Worm (Caenorhabditis elegans) whole organism, young adult: ENCODE results near the gene F11G11.15.
A peak's percentile ranks its signal among the peaks of the same experiment; 100 is the strongest.

ENCODE experiments used
- B0019.2 ChIP-seq: fragments of 200-800 bp; sonication (Bioruptor generic); conservative IDR thresholded peaks from 2 replicates; pipeline ENCODE4 v1.3.6; 2022; ENCODE audit warnings: missing genetic modification reagents, missing genetic modification characterization, missing compliant biosample characterization
- F10E7.11 ChIP-seq: sonication (generic microtip); optimal IDR thresholded peaks from 2 replicates; lab custom pipeline; 2017; ENCODE audit warnings: mild to moderate bottlenecking, missing genetic modification characterization, moderate library complexity, missing compliant biosample characterization
- K11D2.4 ChIP-seq: fragments of 200-800 bp; sonication (Bioruptor generic); IDR thresholded peaks from 2 replicates; pipeline ENCODE4 v1.3.6; 2022; ENCODE audit warnings: missing genetic modification reagents, missing genetic modification characterization, missing compliant biosample characterization
- Y67H2A.10 ChIP-seq: fragments of 200-800 bp; sonication (Bioruptor generic); conservative IDR thresholded peaks from 2 replicates; pipeline ENCODE4 v1.3.6; 2022; ENCODE audit warnings: missing genetic modification reagents, missing genetic modification characterization, missing compliant biosample characterization
- aptf-3 ChIP-seq: fragments of 200-800 bp; sonication (Bioruptor generic); IDR thresholded peaks from 2 replicates; pipeline ENCODE4 v1.3.6; 2022; ENCODE audit warnings: missing genetic modification characterization, missing compliant biosample characterization
- bed-1 ChIP-seq: fragments of 200-800 bp; sonication (Bioruptor generic); IDR thresholded peaks from 2 replicates; pipeline ENCODE4 v1.3.6; 2022; ENCODE audit warnings: missing genetic modification reagents, missing genetic modification characterization, missing compliant biosample characterization
- cebp-1 ChIP-seq, 2 experiments: fragments of 200-800 bp in 1 of 2; sonication (Bioruptor generic) in 1 of 2; sonication (generic microtip) in 1 of 2; IDR thresholded peaks in 1 of 2; optimal IDR thresholded peaks in 1 of 2; 2 replicates each; pipeline versions ENCODE4 v1.3.6 to Lab custom; 2017 to 2022; ENCODE audit warnings: missing compliant biosample characterization in 2 of 2, missing genetic modification characterization in 2 of 2, mild to moderate bottlenecking in 1 of 2, missing genetic modification reagents in 1 of 2, moderate library complexity in 1 of 2
- ceh-58 ChIP-seq: fragments of 200-800 bp; sonication (Bioruptor generic); IDR thresholded peaks from 2 replicates; pipeline ENCODE4 v1.3.6; 2022; ENCODE audit warnings: missing genetic modification characterization, missing compliant biosample characterization
- ceh-91 ChIP-seq: fragments of 200-800 bp; sonication (Bioruptor generic); IDR thresholded peaks from 2 replicates; pipeline ENCODE4 v1.3.6; 2022; ENCODE audit warnings: missing genetic modification reagents, missing genetic modification characterization, missing compliant biosample characterization
- chd-7 ChIP-seq: sonication (generic microtip); optimal IDR thresholded peaks from 2 replicates; lab custom pipeline; 2016; ENCODE audit warnings: mild to moderate bottlenecking, missing genetic modification characterization, moderate library complexity, missing compliant biosample characterization
- die-1 ChIP-seq: sonication (generic microtip); optimal IDR thresholded peaks from 2 replicates; lab custom pipeline; 2016; ENCODE audit warnings: missing genotype, mild to moderate bottlenecking, missing genetic modification characterization, missing compliant biosample characterization
- dox-1 ChIP-seq: fragments of 200-800 bp; sonication (Bioruptor generic); IDR thresholded peaks from 2 replicates; pipeline ENCODE4 v1.3.6; 2022; ENCODE audit warnings: missing genetic modification reagents, missing genetic modification characterization, missing compliant biosample characterization
- egl-44 ChIP-seq: fragments of 200-800 bp; sonication (Bioruptor generic); IDR thresholded peaks from 2 replicates; pipeline ENCODE4 v1.3.6; 2022; ENCODE audit warnings: missing genetic modification reagents, missing genetic modification characterization, missing compliant biosample characterization
- egrh-3 ChIP-seq: fragments of 200-800 bp; sonication (Bioruptor generic); IDR thresholded peaks from 2 replicates; pipeline ENCODE4 v1.3.6; 2022; ENCODE audit warnings: missing genetic modification reagents, missing genetic modification characterization, missing compliant biosample characterization
- hlh-12 ChIP-seq: sonication (generic microtip); optimal IDR thresholded peaks from 2 replicates; lab custom pipeline; 2016; ENCODE audit warnings: missing genetic modification characterization, missing compliant biosample characterization
- hlh-26 ChIP-seq: fragments of 200-800 bp; sonication (Bioruptor generic); conservative IDR thresholded peaks from 2 replicates; pipeline ENCODE4 v1.3.6; 2022; ENCODE audit warnings: missing genetic modification reagents, missing genetic modification characterization, missing compliant biosample characterization
- hsf-1 ChIP-seq: fragments of 200-800 bp; sonication (Bioruptor generic); IDR thresholded peaks from 2 replicates; pipeline ENCODE4 v1.3.6; 2022; ENCODE audit warnings: missing genetic modification reagents, missing genetic modification characterization, missing compliant biosample characterization
- lin-26 ChIP-seq: fragments of 200-800 bp; sonication (Bioruptor generic); IDR thresholded peaks from 2 replicates; pipeline ENCODE4 v1.3.6; 2022; ENCODE audit warnings: missing genetic modification reagents, missing genetic modification characterization, missing compliant biosample characterization
- lin-40 ChIP-seq: sonication (generic microtip); optimal IDR thresholded peaks from 2 replicates; lab custom pipeline; 2016; ENCODE audit warnings: missing genetic modification characterization, mild to moderate bottlenecking, missing compliant biosample characterization, missing genotype, missing genetic modification reagents
- madf-8 ChIP-seq: fragments of 200-800 bp; sonication (Bioruptor generic); conservative IDR thresholded peaks from 2 replicates; pipeline ENCODE4 v1.3.6; 2022; ENCODE audit warnings: missing genetic modification reagents, missing genetic modification characterization, missing compliant biosample characterization
- nfya-1 ChIP-seq: sonication (generic microtip); optimal IDR thresholded peaks from 2 replicates; lab custom pipeline; 2017; ENCODE audit warnings: antibody characterized with exemption, missing compliant biosample characterization, missing genetic modification characterization, borderline replicate concordance; ENCODE audit not compliant: insufficient read depth
- nhr-120 ChIP-seq: fragments of 200-800 bp; sonication (Bioruptor generic); IDR thresholded peaks from 2 replicates; pipeline ENCODE4 v1.3.6; 2022; ENCODE audit warnings: missing genetic modification characterization, missing compliant biosample characterization
- nhr-27 ChIP-seq: fragments of 200-800 bp; sonication (Bioruptor generic); optimal IDR thresholded peaks from 2 replicates; lab custom pipeline; 2018; ENCODE audit warnings: mild to moderate bottlenecking, missing genetic modification characterization, moderate library complexity, missing compliant biosample characterization
- nhr-90 ChIP-seq: sonication (generic microtip); optimal IDR thresholded peaks from 2 replicates; lab custom pipeline; 2016; ENCODE audit warnings: missing genotype, mild to moderate bottlenecking, missing genetic modification characterization, missing compliant biosample characterization
- rcor-1 ChIP-seq: fragments of 200-800 bp; sonication (Bioruptor generic); IDR thresholded peaks from 2 replicates; pipeline ENCODE4 v1.3.6; 2022; ENCODE audit warnings: missing genetic modification reagents, missing genetic modification characterization, missing compliant biosample characterization
- repo-1 ChIP-seq: sonication (generic microtip); optimal IDR thresholded peaks from 2 replicates; lab custom pipeline; 2017; ENCODE audit warnings: mild to moderate bottlenecking, missing genetic modification characterization, missing compliant biosample characterization
- snpc-3.4 ChIP-seq: sonication (generic microtip); optimal IDR thresholded peaks from 2 replicates; lab custom pipeline; 2017; ENCODE audit warnings: missing genetic modification characterization, mild to moderate bottlenecking, missing compliant biosample characterization, antibody characterized with exemption, moderate library complexity, missing genotype, missing genetic modification reagents
- zfh-2 ChIP-seq: fragments of 200-800 bp; sonication (Bioruptor generic); conservative IDR thresholded peaks from 2 replicates; pipeline ENCODE4 v1.3.6; 2022; ENCODE audit warnings: missing genetic modification reagents, missing genetic modification characterization, missing compliant biosample characterization
- ztf-25 ChIP-seq: fragments of 200-800 bp; sonication (Bioruptor generic); IDR thresholded peaks from 2 replicates; pipeline ENCODE4 v1.3.6; 2022; ENCODE audit warnings: missing genetic modification reagents, missing genetic modification characterization, missing compliant biosample characterization
- ztf-26 ChIP-seq: sonication (generic microtip); optimal IDR thresholded peaks from 2 replicates; lab custom pipeline; 2017; ENCODE audit warnings: missing genetic modification characterization, missing compliant biosample characterization
- ztf-28 ChIP-seq: fragments of 200-800 bp; sonication (Bioruptor generic); IDR thresholded peaks from 2 replicates; pipeline ENCODE4 v1.3.6; 2022; ENCODE audit warnings: missing genetic modification reagents, missing genetic modification characterization, missing compliant biosample characterization

Gene F11G11.15

ce11 chrII:4866045-4866444, 8.6 kb upstream of the F11G11.15 start:
- TF ChIP-seq F10E7.11 (tag; lab: Kevin White, UChicago): no peak

ce11 chrII:4866819-4867218, 7.8 kb upstream of the F11G11.15 start:
- TF ChIP-seq egl-44 (0 out of 2 replicates have a peak, but pooled peaks have one; percentile 7), ceh-58 (0 out of 2 replicates have a peak, but pooled peaks have one; percentile 11), dox-1 (GFP tag; lab: Robert Waterston, UW) (0 out of 2 replicates have a peak, but pooled peaks have one; percentile 33), zfh-2 (GFP tag; lab: Robert Waterston, UW) (peak; percentile 77), egrh-3 (GFP tag; lab: Robert Waterston, UW) (peak; percentile 91)
- TF ChIP-seq, all 124 proteins: peak for 5; not testable (repeated sequence) for 119

DNA sequence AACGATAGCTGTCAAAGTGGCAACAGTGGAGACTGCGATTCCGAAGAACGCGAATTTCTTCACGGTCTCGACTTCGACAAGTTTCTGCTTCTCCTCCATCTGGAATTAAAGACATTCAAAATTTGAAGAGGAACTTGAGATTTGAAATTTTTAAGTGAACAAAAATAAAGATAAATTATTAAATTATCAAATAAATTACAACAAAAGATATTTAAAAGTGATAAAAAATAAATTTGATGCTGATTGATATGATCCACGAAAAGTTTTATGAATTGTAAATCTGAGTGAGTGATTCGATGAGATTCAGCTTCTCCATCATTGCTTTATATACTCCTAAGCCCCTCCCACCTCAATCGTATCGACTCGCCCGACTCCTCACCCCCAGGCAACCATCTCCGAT, 7.2 kb upstream of the F11G11.15 start, which contains the start of gene col-17:
col-17 (minus strand) TSS at position 101 of the 400 bp plus-strand sequence.
- no peak for TF ChIP-seq hlh-12
- TF ChIP-seq madf-8: no peak
- no peak for TF ChIP-seq Y67H2A.10 (GFP tag; lab: Robert Waterston, UW)
- TF ChIP-seq lin-40 (tag; lab: Kevin White, UChicago): no peak
- no peak for TF ChIP-seq hsf-1 (GFP tag; lab: Robert Waterston, UW)
- TF ChIP-seq nhr-27 (tag; lab: Kevin White, UChicago): no peak
- TF ChIP-seq ztf-26: no peak
- TF ChIP-seq repo-1 (tag; lab: Kevin White, UChicago): no peak
- no peak for TF ChIP-seq cebp-1 (GFP tag; IDR thresholded peaks at IDR 0.05; lab: Robert Waterston, UW)
- TF ChIP-seq cebp-1 (tag; optimal IDR thresholded peaks at IDR 0.05; lab: Kevin White, UChicago): no peak
- TF ChIP-seq nfya-1 (tag; lab: Kevin White, UChicago): no peak
- no peak for TF ChIP-seq ztf-28 (GFP tag; lab: Robert Waterston, UW)
- TF ChIP-seq ceh-91 (GFP tag; lab: Robert Waterston, UW): no peak
- no peak for TF ChIP-seq B0019.2 (GFP tag; lab: Robert Waterston, UW)
- TF ChIP-seq die-1 (tag; lab: Kevin White, UChicago): no peak
- TF ChIP-seq rcor-1 (GFP tag; lab: Robert Waterston, UW): no peak
- no peak for TF ChIP-seq nhr-90 (tag; lab: Kevin White, UChicago)
- TF ChIP-seq bed-1 (GFP tag; lab: Robert Waterston, UW): no peak
- TF ChIP-seq nhr-120 (GFP tag; lab: Robert Waterston, UW): no peak

ce11 chrII:4869793-4870343, 4.8 kb upstream of the F11G11.15 start:
- TF ChIP-seq egrh-3 (GFP tag; lab: Robert Waterston, UW) (peak; percentile 89), K11D2.4 (GFP tag; lab: Robert Waterston, UW) (0 out of 2 replicates have a peak, but pooled peaks have one; percentile 46), ztf-25 (GFP tag; lab: Robert Waterston, UW) (no peak), zfh-2 (GFP tag; lab: Robert Waterston, UW) (peak; percentile 93), lin-26 (GFP tag; lab: Robert Waterston, UW) (0 out of 2 replicates have a peak, but pooled peaks have one; percentile 32), aptf-3 (GFP tag; lab: Robert Waterston, UW) (no peak), ztf-26 (peak; percentile 1), chd-7 (tag; lab: Kevin White, UChicago) (no peak), hlh-26 (0 out of 2 replicates have a peak, but pooled peaks have one; percentile 11), snpc-3.4 (tag; lab: Kevin White, UChicago) (no peak)
- TF ChIP-seq, all 124 proteins: peak for 6
